Fruit fly (Drosophila melanogaster) whole organism, prepupa: Measurements from ENCODE around the gene CG13144.

Experiments
- CG31627 ChIP-seq: fragments of 200-800 bp; sonication (Bioruptor generic); optimal IDR thresholded peaks from 3 replicates; lab custom pipeline; 2016; ENCODE audit warnings: missing biosample characterization, missing genetic modification characterization
- Hr4 ChIP-seq: fragments of 200-800 bp; sonication (Bioruptor generic); optimal IDR thresholded peaks from 3 replicates; lab custom pipeline; 2016; ENCODE audit warnings: missing biosample characterization, missing genetic modification characterization
- Sox15 ChIP-seq: fragments of 200-800 bp; sonication (Bioruptor generic); optimal IDR thresholded peaks from 3 replicates; lab custom pipeline; 2016; ENCODE audit warnings: missing biosample characterization, missing genetic modification characterization

DNA sequence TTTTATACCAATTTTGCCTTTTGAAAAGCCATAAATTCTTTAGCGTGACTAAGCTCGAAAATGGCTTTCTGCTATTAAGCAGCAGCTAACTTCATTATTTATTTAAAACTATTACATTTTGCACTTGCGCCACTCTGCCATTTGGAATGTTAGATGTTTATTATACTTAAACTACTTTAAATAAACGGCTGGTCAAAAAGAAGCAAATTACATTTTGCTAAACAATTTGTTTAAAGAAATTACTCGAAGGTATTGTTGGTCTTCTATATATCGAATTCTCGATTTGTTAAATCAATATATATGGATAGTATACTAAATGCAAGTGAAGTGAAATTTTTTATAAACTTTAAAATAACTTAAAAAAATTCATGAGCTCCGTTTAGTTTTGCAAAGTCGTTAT, 39.0 kb downstream of the CG13144 start, which contains the start of gene ppk10:
- no peak for TF ChIP-seq CG31627 (GFP tag; lab: Kevin White, UChicago)
- TF ChIP-seq Sox15 (GFP tag; lab: Kevin White, UChicago), result no peak
- no peak for TF ChIP-seq Hr4 (GFP tag; lab: Kevin White, UChicago)
